Worm (Caenorhabditis elegans): Measurements from ENCODE around the gene damt-1.

Gene damt-1

DNA sequence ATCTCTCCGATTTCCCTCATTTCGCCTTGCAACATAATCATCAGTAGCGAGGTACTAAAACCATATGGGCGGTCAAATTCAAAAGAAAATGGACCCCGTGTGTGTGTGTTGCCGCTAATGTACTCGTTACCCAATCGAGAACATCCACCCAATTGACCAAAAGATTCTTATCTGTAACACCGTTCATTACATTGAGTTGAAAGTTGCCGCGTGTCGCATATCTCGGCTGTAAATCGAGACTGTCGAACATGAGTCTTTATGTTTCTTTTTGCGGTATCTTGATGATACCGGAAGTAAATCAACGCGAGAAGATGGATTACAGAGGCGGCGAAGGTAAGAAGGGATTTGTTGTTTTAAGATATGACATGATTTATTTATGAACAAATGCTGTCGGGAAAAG is 15.8 kb downstream of the damt-1 start:
- TF ChIP-seq pha-4 (tag; optimal IDR thresholded peaks at IDR 0.05) (no peak), nhr-232 (tag; optimal IDR thresholded peaks at IDR 0.05) (no peak), tbx-2 (tag; optimal IDR thresholded peaks at IDR 0.05) (no peak), syd-9 (tag; optimal IDR thresholded peaks at IDR 0.05) (no peak), pat-9 (tag; optimal IDR thresholded peaks at IDR 0.05) (no peak), unc-55 (GFP tag; optimal IDR thresholded peaks at IDR 0.05) (no peak), sdc-2 (tag; optimal IDR thresholded peaks at IDR 0.05) (no peak), sox-2 (GFP tag; IDR thresholded peaks at IDR 0.05) (no peak), fkh-6 (tag; optimal IDR thresholded peaks at IDR 0.05) (no peak), ceh-2 (tag; optimal IDR thresholded peaks at IDR 0.05) (no peak), eyg-1 (tag; optimal IDR thresholded peaks at IDR 0.05) (no peak), lim-6 (tag; optimal IDR thresholded peaks at IDR 0.05) (no peak), hlh-6 (tag; optimal IDR thresholded peaks at IDR 0.05) (no peak), C38D4.7 (GFP tag; optimal IDR thresholded peaks at IDR 0.05) (no peak), fkh-10 (GFP tag; optimal IDR thresholded peaks at IDR 0.05) (no peak), ref-2 (tag; optimal IDR thresholded peaks at IDR 0.05) (no peak), ahr-1 (tag; optimal IDR thresholded peaks at IDR 0.05) (no peak)

ce11 chrII:5736599-5736998 is 16.7 kb downstream of the damt-1 start:
- TF ChIP-seq ttx-3 (tag; optimal IDR thresholded peaks at IDR 0.05) (no peak), unc-42 (tag; optimal IDR thresholded peaks at IDR 0.05) (no peak), ceh-6 (GFP tag; optimal IDR thresholded peaks at IDR 0.05) (no peak), lim-6 (tag; optimal IDR thresholded peaks at IDR 0.05) (no peak), eyg-1 (tag; optimal IDR thresholded peaks at IDR 0.05) (no peak), tbx-7 (tag; optimal IDR thresholded peaks at IDR 0.05) (no peak), ama-1 (optimal IDR thresholded peaks at IDR 0.05) (no peak), ets-4 (tag; optimal IDR thresholded peaks at IDR 0.05) (no peak), ceh-14 (tag; optimal IDR thresholded peaks at IDR 0.05) (no peak)

- TF ChIP-seq ceh-34 (tag; optimal IDR thresholded peaks at IDR 0.05), result no peak
Measured at ce11 chrII:5738795-5739194, 18.8 kb downstream of the damt-1 start, which contains the start of gene hlh-14. TSS of gene hlh-14 (minus strand) at chrII:5738895.

- TF ChIP-seq ceh-2 (tag; optimal IDR thresholded peaks at IDR 0.05), result no peak
- TF ChIP-seq sox-4 (tag; optimal IDR thresholded peaks at IDR 0.05), result no peak
- TF ChIP-seq C38D4.7 (GFP tag; optimal IDR thresholded peaks at IDR 0.05), result no peak
- no peak for TF ChIP-seq ceh-6 (GFP tag; optimal IDR thresholded peaks at IDR 0.05)
- TF ChIP-seq pag-3 (tag; optimal IDR thresholded peaks at IDR 0.05; ENCODE audit: borderline replicate concordance), result no peak
- no peak for TF ChIP-seq hlh-13 (GFP tag; optimal IDR thresholded peaks at IDR 0.05)
- no peak for TF ChIP-seq ceh-24 (tag; optimal IDR thresholded peaks at IDR 0.05)
Measured at ce11 chrII:5742767-5743166, 22.8 kb downstream of the damt-1 start.

ce11 chrII:5744342-5744741 is 24.4 kb downstream of the damt-1 start:
- no peak for TF ChIP-seq ceh-18 (tag; optimal IDR thresholded peaks at IDR 0.05)
- TF ChIP-seq rnt-1 (tag; optimal IDR thresholded peaks at IDR 0.05), result no peak
- no peak for TF ChIP-seq unc-3 (GFP tag; conservative IDR thresholded peaks at IDR 0.05)
- TF ChIP-seq unc-3 (tag; optimal IDR thresholded peaks at IDR 0.05), result no peak
- TF ChIP-seq madf-2 (tag; optimal IDR thresholded peaks at IDR 0.05), result no peak
- TF ChIP-seq pha-2 (tag; optimal IDR thresholded peaks at IDR 0.05), result no peak
- no peak for TF ChIP-seq ceh-30 (tag; optimal IDR thresholded peaks at IDR 0.05)
- TF ChIP-seq npax-4 (tag; optimal IDR thresholded peaks at IDR 0.05), result no peak
- TF ChIP-seq che-1 (tag; optimal IDR thresholded peaks at IDR 0.05), result no peak
- TF ChIP-seq tbx-7 (tag; optimal IDR thresholded peaks at IDR 0.05), result no peak
- no peak for TF ChIP-seq sox-4 (tag; optimal IDR thresholded peaks at IDR 0.05)
- no peak for TF ChIP-seq ceh-22 (tag; optimal IDR thresholded peaks at IDR 0.05)
- no peak for TF ChIP-seq fkh-10 (GFP tag; optimal IDR thresholded peaks at IDR 0.05)
- no peak for TF ChIP-seq lim-6 (tag; optimal IDR thresholded peaks at IDR 0.05)
- TF ChIP-seq elt-2 (tag; optimal IDR thresholded peaks at IDR 0.05), result no peak
